Worm (Caenorhabditis elegans) whole organism, young adult: ENCODE data around the gene rhr-2.

Experiments used
- C06A6.2 ChIP-seq: fragments of 200-800 bp; sonication (Bioruptor generic); conservative IDR thresholded peaks from 2 replicates; pipeline ENCODE4 v1.3.6; 2022; ENCODE audit warnings: missing genetic modification characterization, missing compliant biosample characterization
- C17E4.6 ChIP-seq: fragments of 200-800 bp; sonication (Bioruptor generic); IDR thresholded peaks from 2 replicates; pipeline ENCODE4 v1.3.6; 2022; ENCODE audit warnings: missing genetic modification reagents, missing genetic modification characterization, missing compliant biosample characterization
- F10E7.11 ChIP-seq: sonication (generic microtip); optimal IDR thresholded peaks from 2 replicates; lab custom pipeline; 2017; ENCODE audit warnings: mild to moderate bottlenecking, missing genetic modification characterization, moderate library complexity, missing compliant biosample characterization
- F37B4.10 ChIP-seq: fragments of 200-800 bp; sonication (Bioruptor generic); IDR thresholded peaks from 2 replicates; pipeline ENCODE4 v1.3.6; 2022; ENCODE audit warnings: missing genetic modification characterization, missing compliant biosample characterization
- F39B2.1 ChIP-seq: fragments of 200-800 bp; sonication (Bioruptor generic); IDR thresholded peaks from 2 replicates; pipeline ENCODE4 v1.3.6; 2022; ENCODE audit warnings: missing genetic modification reagents, missing genetic modification characterization, missing compliant biosample characterization
- F52B5.7 ChIP-seq: sonication (generic microtip); optimal IDR thresholded peaks from 2 replicates; lab custom pipeline; 2016; ENCODE audit warnings: mild to moderate bottlenecking, missing genetic modification characterization, missing compliant biosample characterization
- F57C9.4 ChIP-seq: sonication (generic microtip); optimal IDR thresholded peaks from 2 replicates; lab custom pipeline; 2017; ENCODE audit warnings: mild to moderate bottlenecking, missing genetic modification characterization, missing compliant biosample characterization
- K12H6.12 ChIP-seq: fragments of 200-800 bp; sonication (Bioruptor generic); optimal IDR thresholded peaks from 2 replicates; lab custom pipeline; 2018; ENCODE audit warnings: mild to moderate bottlenecking, missing genetic modification characterization, missing compliant biosample characterization
- T07F8.4 ChIP-seq: sonication (generic microtip); optimal IDR thresholded peaks from 2 replicates; lab custom pipeline; 2016; ENCODE audit warnings: mild to moderate bottlenecking, missing genetic modification characterization, moderate library complexity, missing compliant biosample characterization
- Y53F4B.3 ChIP-seq: fragments of 200-800 bp; sonication (Bioruptor generic); IDR thresholded peaks from 2 replicates; pipeline ENCODE4 v1.3.6; 2022; ENCODE audit warnings: missing genetic modification reagents, missing genetic modification characterization, missing compliant biosample characterization
- Y79H2A.3 ChIP-seq: fragments of 200-800 bp; sonication (Bioruptor generic); conservative IDR thresholded peaks from 2 replicates; pipeline ENCODE4 v1.3.6; 2022; ENCODE audit warnings: missing genetic modification reagents, missing genetic modification characterization, missing compliant biosample characterization
- aptf-2 ChIP-seq: fragments of 200-800 bp; sonication (Bioruptor generic); conservative IDR thresholded peaks from 2 replicates; pipeline ENCODE4 v1.3.6; 2022; ENCODE audit warnings: missing genetic modification reagents, missing genetic modification characterization, missing compliant biosample characterization
- ceh-100 ChIP-seq: fragments of 200-800 bp; sonication (Bioruptor generic); IDR thresholded peaks from 2 replicates; pipeline ENCODE4 v1.3.6; 2022; ENCODE audit warnings: missing genetic modification reagents, missing genetic modification characterization, missing compliant biosample characterization
- ceh-27 ChIP-seq: fragments of 200-800 bp; sonication (Bioruptor generic); optimal IDR thresholded peaks from 2 replicates; lab custom pipeline; 2018; ENCODE audit warnings: mild to moderate bottlenecking, missing genetic modification characterization, moderate library complexity, missing compliant biosample characterization
- ceh-40 ChIP-seq: fragments of 200-800 bp; sonication (Bioruptor generic); IDR thresholded peaks from 2 replicates; pipeline ENCODE4 v1.3.6; 2022; ENCODE audit warnings: missing genetic modification characterization, missing compliant biosample characterization
- ceh-79 ChIP-seq: sonication (generic microtip); optimal IDR thresholded peaks from 2 replicates; lab custom pipeline; 2017; ENCODE audit warnings: mild to moderate bottlenecking, missing genetic modification characterization, missing compliant biosample characterization
- chd-7 ChIP-seq: sonication (generic microtip); optimal IDR thresholded peaks from 2 replicates; lab custom pipeline; 2016; ENCODE audit warnings: mild to moderate bottlenecking, missing genetic modification characterization, moderate library complexity, missing compliant biosample characterization
- dox-1 ChIP-seq: fragments of 200-800 bp; sonication (Bioruptor generic); IDR thresholded peaks from 2 replicates; pipeline ENCODE4 v1.3.6; 2022; ENCODE audit warnings: missing genetic modification reagents, missing genetic modification characterization, missing compliant biosample characterization
- dpl-1 ChIP-seq: fragments of 150-350 bp; optimal IDR thresholded peaks from 2 replicates; lab custom pipeline; 2014; ENCODE audit warnings: missing biosample characterization, missing genetic modification reagents, missing genetic modification characterization
- him-1 ChIP-seq: sonication (generic microtip); optimal IDR thresholded peaks from 2 replicates; lab custom pipeline; 2016; ENCODE audit warnings: missing genotype, missing genetic modification reagents, missing genetic modification characterization, missing compliant biosample characterization
- hrde-1 ChIP-seq: sonication (generic microtip); optimal IDR thresholded peaks from 2 replicates; lab custom pipeline; 2016; ENCODE audit warnings: missing genetic modification characterization, mild to moderate bottlenecking, missing compliant biosample characterization, moderate library complexity, missing genotype, missing genetic modification reagents, borderline replicate concordance
- lin-35 ChIP-seq, 3 experiments: fragments of 150-350 bp in 2 of 3; sonication (generic microtip) in 1 of 3; optimal IDR thresholded peaks; 2 replicates each; lab custom pipeline; 2014 to 2018; ENCODE audit warnings: missing biosample characterization in 3 of 3, missing genetic modification characterization in 3 of 3, missing genetic modification reagents in 3 of 3
- lin-54 ChIP-seq: fragments of 200-800 bp; sonication (Bioruptor generic); optimal IDR thresholded peaks from 2 replicates; lab custom pipeline; 2018; ENCODE audit warnings: mild to moderate bottlenecking, missing genetic modification characterization, missing compliant biosample characterization
- lir-1 ChIP-seq: fragments of 200-800 bp; sonication (Bioruptor generic); conservative IDR thresholded peaks from 2 replicates; pipeline ENCODE4 v1.3.6; 2022; ENCODE audit warnings: missing genetic modification reagents, missing genetic modification characterization, missing compliant biosample characterization
- madf-10 ChIP-seq: sonication (generic microtip); optimal IDR thresholded peaks from 2 replicates; lab custom pipeline; 2016; ENCODE audit warnings: mild to moderate bottlenecking, missing genetic modification characterization, missing compliant biosample characterization
- madf-6 ChIP-seq: fragments of 200-800 bp; sonication (Bioruptor generic); IDR thresholded peaks from 2 replicates; pipeline ENCODE4 v1.3.6; 2022; ENCODE audit warnings: missing genetic modification reagents, missing genetic modification characterization, missing compliant biosample characterization
- madf-8 ChIP-seq: fragments of 200-800 bp; sonication (Bioruptor generic); conservative IDR thresholded peaks from 2 replicates; pipeline ENCODE4 v1.3.6; 2022; ENCODE audit warnings: missing genetic modification reagents, missing genetic modification characterization, missing compliant biosample characterization
- mes-4 ChIP-seq: sonication (generic microtip); optimal IDR thresholded peaks from 2 replicates; lab custom pipeline; 2016; ENCODE audit warnings: missing genotype, missing genetic modification characterization, missing compliant biosample characterization
- nfya-1 ChIP-seq: sonication (generic microtip); optimal IDR thresholded peaks from 2 replicates; lab custom pipeline; 2017; ENCODE audit warnings: antibody characterized with exemption, missing compliant biosample characterization, missing genetic modification characterization, borderline replicate concordance; ENCODE audit not compliant: insufficient read depth
- nhr-27 ChIP-seq: fragments of 200-800 bp; sonication (Bioruptor generic); optimal IDR thresholded peaks from 2 replicates; lab custom pipeline; 2018; ENCODE audit warnings: mild to moderate bottlenecking, missing genetic modification characterization, moderate library complexity, missing compliant biosample characterization
- nhr-80 ChIP-seq: sonication (generic microtip); optimal IDR thresholded peaks from 2 replicates; lab custom pipeline; 2016; ENCODE audit warnings: missing genetic modification characterization, missing compliant biosample characterization
- nhr-90 ChIP-seq: sonication (generic microtip); optimal IDR thresholded peaks from 2 replicates; lab custom pipeline; 2016; ENCODE audit warnings: missing genotype, mild to moderate bottlenecking, missing genetic modification characterization, missing compliant biosample characterization
- pha-4 ChIP-seq: fragments of 150-350 bp; sonication (generic microtip); optimal IDR thresholded peaks from 2 replicates; lab custom pipeline; 2014; ENCODE audit warnings: missing biosample characterization, missing genetic modification reagents, missing genetic modification characterization
- rcor-1 ChIP-seq: fragments of 200-800 bp; sonication (Bioruptor generic); IDR thresholded peaks from 2 replicates; pipeline ENCODE4 v1.3.6; 2022; ENCODE audit warnings: missing genetic modification reagents, missing genetic modification characterization, missing compliant biosample characterization
- rec-8 ChIP-seq, 2 experiments: sonication (generic microtip); optimal IDR thresholded peaks; 2 replicates each; lab custom pipeline; 2016; ENCODE audit warnings: mild to moderate bottlenecking in 2 of 2, missing genetic modification characterization in 2 of 2, missing genetic modification reagents in 2 of 2, missing genotype in 2 of 2, missing biosample characterization in 1 of 2, missing compliant biosample characterization in 1 of 2, moderate library complexity in 1 of 2
- rpc-1 ChIP-seq, 2 experiments: fragments of 150-350 bp in 1 of 2; sonication (generic microtip) in 1 of 2; optimal IDR thresholded peaks; 2 replicates each; lab custom pipeline; 2014 to 2018; ENCODE audit warnings: missing biosample characterization in 1 of 2, missing genetic modification characterization in 1 of 2, missing genetic modification reagents in 1 of 2, missing genotype in 1 of 2
- snpc-1.1 ChIP-seq: sonication (generic microtip); optimal IDR thresholded peaks from 2 replicates; lab custom pipeline; 2017; ENCODE audit warnings: missing genetic modification characterization, mild to moderate bottlenecking, missing compliant biosample characterization, antibody characterized with exemption, moderate library complexity, missing genotype, missing genetic modification reagents; ENCODE audit not compliant: insufficient read depth
- somi-1 ChIP-seq: fragments of 200-800 bp; sonication (Bioruptor generic); optimal IDR thresholded peaks from 2 replicates; lab custom pipeline; 2018; ENCODE audit warnings: mild to moderate bottlenecking, missing genetic modification characterization, missing compliant biosample characterization
- sptf-2 ChIP-seq: fragments of 200-800 bp; sonication (Bioruptor generic); optimal IDR thresholded peaks from 2 replicates; lab custom pipeline; 2018; ENCODE audit warnings: mild to moderate bottlenecking, missing genetic modification characterization, missing compliant biosample characterization
- tbp1 ChIP-seq: fragments of 200-800 bp; sonication (Bioruptor generic); optimal IDR thresholded peaks from 2 replicates; lab custom pipeline; 2018; ENCODE audit warnings: mild to moderate bottlenecking, missing genetic modification characterization, missing compliant biosample characterization
- unc-130 ChIP-seq: sonication (generic microtip); optimal IDR thresholded peaks from 2 replicates; lab custom pipeline; 2016; ENCODE audit warnings: missing genetic modification reagents, missing genetic modification characterization, missing compliant biosample characterization
- unc-62 ChIP-seq: fragments of 150-350 bp; optimal IDR thresholded peaks from 2 replicates; lab custom pipeline; 2014; ENCODE audit warnings: missing biosample characterization, missing genetic modification reagents, missing genetic modification characterization
- xnd-1 ChIP-seq: sonication (generic microtip); optimal IDR thresholded peaks from 2 replicates; lab custom pipeline; 2016; ENCODE audit warnings: missing genotype, missing genetic modification reagents, missing genetic modification characterization, missing compliant biosample characterization
- zim-3 ChIP-seq: sonication (generic microtip); optimal IDR thresholded peaks from 2 replicates; lab custom pipeline; 2017; ENCODE audit warnings: mild to moderate bottlenecking, missing genetic modification characterization, moderate library complexity, missing compliant biosample characterization
- ztf-6 ChIP-seq: fragments of 200-800 bp; sonication (Bioruptor generic); IDR thresholded peaks from 2 replicates; pipeline ENCODE4 v1.3.6; 2022; ENCODE audit warnings: missing genetic modification reagents, missing genetic modification characterization, missing compliant biosample characterization

rhr-2 gene

ce11 chrV:11776538-11776937 is 46.6 kb upstream of the rhr-2 start, which contains the start of gene F55A11.6:
F55A11.6 (plus strand) TSS chrV:11776838.
- no peak for TF ChIP-seq C17E4.6
- no peak for TF ChIP-seq rec-8 (tag; optimal IDR thresholded peaks at IDR 0.05; lab: Kevin White, UChicago)
- TF ChIP-seq ceh-79 (tag; lab: Kevin White, UChicago) = no peak
- TF ChIP-seq nhr-90 (tag; lab: Kevin White, UChicago) = no peak
- no peak for TF ChIP-seq ceh-100 (GFP tag; lab: Robert Waterston, UW)
- TF ChIP-seq ceh-27 = no peak
- no peak for TF ChIP-seq F57C9.4 (tag; lab: Kevin White, UChicago)
- no peak for TF ChIP-seq rpc-1 (optimal IDR thresholded peaks at IDR 0.05; lab: Kevin White, UChicago)
- no peak for TF ChIP-seq rpc-1 (tag; optimal IDR thresholded peaks at IDR 0.05; lab: Kevin White, UChicago)
- no peak for TF ChIP-seq K12H6.12 (tag; lab: Kevin White, UChicago)
- no peak for TF ChIP-seq ceh-40
- no peak for TF ChIP-seq pha-4
- TF ChIP-seq him-1 (tag; lab: Kevin White, UChicago) = no peak

ce11 chrV:11773934-11774333 is 44.0 kb upstream of the rhr-2 start:
- TF ChIP-seq nhr-80 (peak; percentile 14), K12H6.12 (tag; lab: Kevin White, UChicago) (no peak), aptf-2 (GFP tag; lab: Robert Waterston, UW) (no peak), F52B5.7 (tag; lab: Kevin White, UChicago) (no peak), unc-62 (no peak), snpc-1.1 (tag; lab: Kevin White, UChicago) (no peak), dpl-1 (GFP tag; lab: Kevin White, UChicago) (no peak), rcor-1 (GFP tag; lab: Robert Waterston, UW) (no peak)

- TF ChIP-seq F37B4.10 (GFP tag; lab: Robert Waterston, UW) (no peak), madf-6 (GFP tag; lab: Robert Waterston, UW) (no peak), tbp1 (no peak), lin-35 (GFP tag; optimal IDR thresholded peaks at IDR 0.05; lab: Kevin White, UChicago) (no peak), rec-8 (tag; optimal IDR thresholded peaks at IDR 0.05; lab: Kevin White, UChicago) (no peak), sptf-2 (GFP tag; lab: Kevin White, UChicago) (no peak), lir-1 (no peak), T07F8.4 (tag; lab: Kevin White, UChicago) (no peak), mes-4 (tag; lab: Kevin White, UChicago) (no peak), Y53F4B.3 (no peak), hrde-1 (tag; lab: Kevin White, UChicago) (no peak), dox-1 (GFP tag; lab: Robert Waterston, UW) (no peak), F57C9.4 (tag; lab: Kevin White, UChicago) (no peak), somi-1 (GFP tag; lab: Kevin White, UChicago) (no peak)
These were observed 43.5 kb upstream of the rhr-2 start, which contains the start of gene bus-18 for ce11 chrV:11773420-11773819. bus-18 (plus strand) TSS chrV:11773720.

ce11 chrV:11770053-11770517 is 40.1 kb upstream of the rhr-2 start, which contains the start of gene F55A11.4:
F55A11.4 (plus strand) TSS chrV:11770467.
- TF ChIP-seq lin-54 (GFP tag; lab: Kevin White, UChicago) (peak; percentile 70), madf-10 (tag; lab: Kevin White, UChicago) (no peak), xnd-1 (tag; lab: Kevin White, UChicago) (peak; percentile 38), nhr-27 (tag; lab: Kevin White, UChicago) (no peak), ztf-6 (GFP tag; lab: Robert Waterston, UW) (no peak), F39B2.1 (GFP tag; lab: Robert Waterston, UW) (no peak), C06A6.2 (GFP tag; lab: Robert Waterston, UW) (no peak), unc-130 (GFP tag; lab: Kevin White, UChicago) (no peak), Y79H2A.3 (GFP tag; lab: Robert Waterston, UW) (no peak), F10E7.11 (tag; lab: Kevin White, UChicago) (no peak), chd-7 (no peak), nfya-1 (tag; lab: Kevin White, UChicago) (no peak), madf-8 (GFP tag; lab: Robert Waterston, UW) (peak; percentile 52), rpc-1 (optimal IDR thresholded peaks at IDR 0.05; lab: Kevin White, UChicago) (no peak), rpc-1 (tag; optimal IDR thresholded peaks at IDR 0.05; lab: Kevin White, UChicago) (no peak), zim-3 (tag; lab: Kevin White, UChicago) (no peak)
